Worm (Caenorhabditis elegans): ENCODE measurements around the gene ugt-5.
A peak's percentile ranks its signal among the peaks of the same experiment; 100 is the strongest.

ugt-5 gene

DNA sequence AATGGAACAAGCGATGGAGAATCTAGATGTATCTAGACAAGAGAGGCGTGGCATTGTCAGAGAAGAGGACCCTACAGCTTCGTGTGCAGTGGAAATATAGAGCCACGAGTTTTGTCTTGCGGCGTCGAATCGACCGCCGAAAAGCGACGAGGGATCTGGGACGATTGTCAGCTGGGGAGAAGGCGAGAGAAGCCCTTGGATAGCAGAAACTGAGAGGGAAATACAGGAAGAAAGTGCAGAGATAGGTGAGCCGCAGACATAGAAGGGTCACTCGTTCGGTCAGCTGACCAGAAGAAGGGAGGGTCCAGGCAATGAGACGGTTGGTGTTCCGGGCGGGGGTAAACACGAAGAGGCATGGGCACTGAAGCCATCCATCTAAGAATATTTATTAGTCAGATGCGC is 21.7 kb upstream of the ugt-5 start (continued):
- TF ChIP-seq daf-16 (GFP tag; optimal IDR thresholded peaks at IDR 0.05) = peak in 1 of 2 experiments; percentile 50
- TF ChIP-seq daf-16 (tag; optimal IDR thresholded peaks at IDR 0.05) = peak; percentile 30
- TF ChIP-seq lsy-2 (tag; optimal IDR thresholded peaks at IDR 0.05) = peak; percentile 53 to 64
- peak; percentile 88 for TF ChIP-seq set-16 (GFP tag; IDR thresholded peaks at IDR 0.05)
- no peak for TF ChIP-seq daf-8 (GFP tag; IDR thresholded peaks at IDR 0.05)
- peak; percentile 70 for TF ChIP-seq F37D6.2 (tag; optimal IDR thresholded peaks at IDR 0.05)
- no peak for TF ChIP-seq nhr-76 (tag; optimal IDR thresholded peaks at IDR 0.05)
- TF ChIP-seq hlh-11 (tag; optimal IDR thresholded peaks at IDR 0.05) = peak; percentile 90
- TF ChIP-seq nhr-42 (GFP tag; IDR thresholded peaks at IDR 0.05) = no peak
- peak; percentile 82 for TF ChIP-seq ctbp-1 (GFP tag; IDR thresholded peaks at IDR 0.05)
- TF ChIP-seq lin-29 (GFP tag; IDR thresholded peaks at IDR 0.05) = no peak
- TF ChIP-seq aha-1 (tag) = peak; percentile 94
- peak; percentile 68 for TF ChIP-seq mep-1 (tag; optimal IDR thresholded peaks at IDR 0.05)
- TF ChIP-seq ama-1 (optimal IDR thresholded peaks at IDR 0.05) = peak; percentile 10
- peak; percentile 65 for TF ChIP-seq fkh-10 (GFP tag; optimal IDR thresholded peaks at IDR 0.05)
- peak; percentile 93 for TF ChIP-seq hlh-30 (tag; optimal IDR thresholded peaks at IDR 0.05; ENCODE audit: insufficient read depth)
- TF ChIP-seq gei-8 (GFP tag; optimal IDR thresholded peaks at IDR 0.05) = peak; percentile 9
- TF ChIP-seq unc-62 (GFP tag; optimal IDR thresholded peaks at IDR 0.05 in 1 of 2) = peak in 1 of 2 experiments; percentile 98
- no peak for TF ChIP-seq unc-62 (tag; optimal IDR thresholded peaks at IDR 0.05)

DNA sequence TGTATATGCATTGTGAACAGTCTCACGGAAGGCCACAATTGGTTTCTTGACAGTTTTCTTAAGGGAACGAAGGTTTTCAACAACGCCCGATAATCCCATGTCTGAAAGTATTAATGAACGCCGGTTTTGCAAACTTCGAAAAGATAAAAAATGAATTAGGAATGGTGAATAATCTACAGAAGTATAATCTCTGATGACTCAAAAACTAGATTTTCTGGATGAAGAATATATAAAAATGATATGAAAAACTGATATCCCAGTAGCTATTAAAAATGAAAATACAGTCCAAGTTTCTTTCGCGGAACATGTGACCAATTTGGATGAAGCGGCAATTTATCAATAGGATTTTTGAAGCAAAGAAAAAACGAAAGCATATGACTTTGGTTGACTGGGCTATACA is 21.3 kb upstream of the ugt-5 start, which contains the start of gene ZC443.3:
Gene ZC443.3, minus strand, starts transcription at position 101 of the 400 bp plus-strand sequence.
- no peak for TF ChIP-seq mdl-1 (tag; optimal IDR thresholded peaks at IDR 0.05)
- no peak for TF ChIP-seq daf-19 (GFP tag; conservative IDR thresholded peaks at IDR 0.05)
- TF ChIP-seq dpl-1 (GFP tag; optimal IDR thresholded peaks at IDR 0.05) = no peak
- TF ChIP-seq ztf-7 (tag; optimal IDR thresholded peaks at IDR 0.05) = no peak
- TF ChIP-seq ama-1 (optimal IDR thresholded peaks at IDR 0.05) = no peak
- TF ChIP-seq ceh-44 (GFP tag; IDR thresholded peaks at IDR 0.05) = no peak
- no peak for TF ChIP-seq nhr-25 (tag; optimal IDR thresholded peaks at IDR 0.05; ENCODE audit: borderline replicate concordance, insufficient read depth)
- no peak for TF ChIP-seq dve-1 (tag; optimal IDR thresholded peaks at IDR 0.05; ENCODE audit: insufficient read depth)
- no peak for TF ChIP-seq attf-4 (tag; optimal IDR thresholded peaks at IDR 0.05)
- TF ChIP-seq rbr-2 (tag; optimal IDR thresholded peaks at IDR 0.05) = no peak
- no peak for TF ChIP-seq daf-16 (GFP tag; optimal IDR thresholded peaks at IDR 0.05)
- no peak for TF ChIP-seq daf-16 (tag; optimal IDR thresholded peaks at IDR 0.05)
- TF ChIP-seq dmd-8 (GFP tag; IDR thresholded peaks at IDR 0.05) = no peak
- no peak for TF ChIP-seq hmg-1.1 (GFP tag; IDR thresholded peaks at IDR 0.05)
- no peak for TF ChIP-seq F26F4.8 (GFP tag; conservative IDR thresholded peaks at IDR 0.05)

DNA sequence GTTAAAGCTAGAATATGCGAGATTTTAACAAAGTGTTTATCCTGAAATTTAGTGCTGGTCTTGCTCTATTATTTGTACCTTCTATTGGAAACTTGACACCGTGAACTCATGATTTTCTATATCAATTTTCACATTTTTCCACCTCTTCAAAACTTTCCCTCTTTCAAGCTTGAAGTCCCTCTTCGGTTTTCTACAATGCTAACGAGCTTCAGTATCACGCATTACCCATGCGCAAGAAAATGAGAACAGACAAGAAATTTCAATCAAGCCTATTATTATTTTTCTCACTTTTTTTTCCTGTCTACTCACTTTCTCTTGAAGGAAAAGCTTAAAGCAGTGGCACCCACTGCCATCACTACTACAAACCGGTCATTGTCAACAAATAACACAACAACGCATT is 19.0 kb upstream of the ugt-5 start:
- no peak for TF ChIP-seq nhr-11 (tag; optimal IDR thresholded peaks at IDR 0.05)
- no peak for TF ChIP-seq unc-130 (GFP tag; optimal IDR thresholded peaks at IDR 0.05)
- TF ChIP-seq zfp-3 (GFP tag; conservative IDR thresholded peaks at IDR 0.05) = peak; percentile 6; the same call in 1 of the 2 replicates
- TF ChIP-seq daf-16 (GFP tag; optimal IDR thresholded peaks at IDR 0.05) = no peak
- TF ChIP-seq daf-16 (tag; optimal IDR thresholded peaks at IDR 0.05) = no peak
- TF ChIP-seq zag-1 (tag; optimal IDR thresholded peaks at IDR 0.05) = no peak
- no peak for TF ChIP-seq dmd-8 (GFP tag; IDR thresholded peaks at IDR 0.05)
- TF ChIP-seq mxl-3 (GFP tag; optimal IDR thresholded peaks at IDR 0.05) = no peak
- no peak for TF ChIP-seq nhr-28 (tag; optimal IDR thresholded peaks at IDR 0.05)
- TF ChIP-seq vab-7 (GFP tag; IDR thresholded peaks at IDR 0.05) = no peak
- TF ChIP-seq rbr-2 (tag; optimal IDR thresholded peaks at IDR 0.05) = no peak
- TF ChIP-seq F49E8.2 (tag; optimal IDR thresholded peaks at IDR 0.05; ENCODE audit: borderline replicate concordance) = no peak
- TF ChIP-seq php-3 (GFP tag; IDR thresholded peaks at IDR 0.05) = no peak
- no peak for TF ChIP-seq hlh-30 (tag; optimal IDR thresholded peaks at IDR 0.05; ENCODE audit: insufficient read depth)
- no peak for TF ChIP-seq nhr-41 (GFP tag; IDR thresholded peaks at IDR 0.05)
- peak; percentile 40 for TF ChIP-seq T26A8.4 (GFP tag; IDR thresholded peaks at IDR 0.05)
- peak; percentile 13 for TF ChIP-seq ama-1 (optimal IDR thresholded peaks at IDR 0.05)
- 0 out of 2 replicates have a peak, but pooled peaks have one; percentile 15 for TF ChIP-seq hmg-1.1 (GFP tag; IDR thresholded peaks at IDR 0.05)
- TF ChIP-seq hif-1 (tag; optimal IDR thresholded peaks at IDR 0.05) = no peak
- no peak for TF ChIP-seq cey-2 (tag; optimal IDR thresholded peaks at IDR 0.05; ENCODE audit: borderline replicate concordance, insufficient read depth)
- TF ChIP-seq F37D6.2 (tag; optimal IDR thresholded peaks at IDR 0.05) = no peak
